Worm (Caenorhabditis elegans) whole organism, mixed stage, embryonic: Measurements from ENCODE around the gene W05B10.4.

Experiments
- blmp-1 ChIP-seq: fragments of 150-350 bp; optimal IDR thresholded peaks from 2 replicates; lab custom pipeline; 2014; ENCODE audit warnings: missing biosample characterization, missing genetic modification characterization
- nhr-12 ChIP-seq: fragments of 150-350 bp; optimal IDR thresholded peaks from 2 replicates; lab custom pipeline; 2014; ENCODE audit warnings: missing biosample characterization, missing genetic modification characterization
- unc-62 ChIP-seq: fragments of 150-350 bp; optimal IDR thresholded peaks from 2 replicates; lab custom pipeline; 2014; ENCODE audit warnings: missing biosample characterization, missing genetic modification reagents, missing genetic modification characterization

ce11 chrV:12632048-12632447 is 36.0 kb upstream of the W05B10.4 start, which contains the start of gene srx-113:
- TF ChIP-seq blmp-1 (tag; lab: Kevin White, UChicago) (no peak), nhr-12 (tag; lab: Kevin White, UChicago) (no peak), unc-62 (GFP tag; lab: Kevin White, UChicago) (no peak)
